Fruit fly (Drosophila melanogaster): ENCODE measurements around the gene CG1354.

- TF ChIP-seq CTCF (optimal IDR thresholded peaks at IDR 0.05) (no peak), CG8478 (optimal IDR thresholded peaks at IDR 0.05) (no peak)
These were observed 4.4 kb downstream of the CG1354 start, which contains the start of gene CARPB for dm6 chrX:9782923-9783322.
